Worm (Caenorhabditis elegans) whole organism, early embryonic: ENCODE data around the gene ifet-1.

Source experiments
- F13C5.2 ChIP-seq: sonication (generic microtip); optimal IDR thresholded peaks from 2 replicates; lab custom pipeline; 2017; ENCODE audit warnings: mild to moderate bottlenecking, missing genetic modification characterization, inconsistent platforms, missing compliant biosample characterization
- ama-1 ChIP-seq: fragments of 150-350 bp; optimal IDR thresholded peaks from 2 replicates; lab custom pipeline; 2014
- ets-7 ChIP-seq: sonication (generic microtip); optimal IDR thresholded peaks from 2 replicates; lab custom pipeline; 2016; ENCODE audit warnings: missing genotype, missing genetic modification characterization, missing compliant biosample characterization
- flt-1 ChIP-seq: fragments of 200-800 bp; sonication (Bioruptor generic); IDR thresholded peaks from 2 replicates; pipeline ENCODE4 v1.3.6; 2022; ENCODE audit warnings: missing genetic modification characterization, missing compliant biosample characterization
- hmbx-1 ChIP-seq: sonication (generic microtip); optimal IDR thresholded peaks from 2 replicates; lab custom pipeline; 2016; ENCODE audit warnings: mild to moderate bottlenecking, missing genetic modification characterization, missing compliant biosample characterization
- hmg-4 ChIP-seq: fragments of 200-800 bp; sonication (Bioruptor generic); optimal IDR thresholded peaks from 2 replicates; lab custom pipeline; 2018; ENCODE audit warnings: mild to moderate bottlenecking, missing genetic modification characterization, missing compliant biosample characterization
- sea-1 ChIP-seq: fragments of 200-800 bp; sonication (Bioruptor generic); conservative IDR thresholded peaks from 2 replicates; pipeline ENCODE4 v1.3.6; 2022; ENCODE audit warnings: missing genetic modification characterization, missing compliant biosample characterization
- tbx-37 ChIP-seq: fragments of 200-800 bp; sonication (Bioruptor generic); conservative IDR thresholded peaks from 2 replicates; pipeline ENCODE4 v1.3.6; 2022; ENCODE audit warnings: missing genetic modification reagents, missing genetic modification characterization, missing compliant biosample characterization

DNA sequence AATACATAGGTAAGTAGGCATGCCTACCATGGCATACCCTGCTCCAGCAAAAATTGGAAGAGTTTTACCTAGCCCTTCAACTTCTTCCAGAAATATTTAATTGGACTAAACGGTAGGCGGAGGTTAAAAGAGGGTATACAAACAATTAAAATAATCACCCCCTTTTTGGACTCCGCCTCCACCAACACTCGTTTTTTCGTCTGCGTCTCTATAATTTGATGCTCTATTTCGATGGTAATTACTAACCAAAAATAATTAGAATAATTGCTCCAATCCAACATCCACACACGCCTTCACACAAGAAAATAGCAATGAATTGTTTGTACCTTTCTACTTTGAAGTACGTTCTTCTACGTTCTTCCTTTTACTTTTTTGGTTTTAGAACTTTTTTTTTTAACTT lies 22.2 kb downstream of the ifet-1 start:
- TF ChIP-seq sea-1 (GFP tag; lab: Robert Waterston, UW): no peak
- no peak for TF ChIP-seq tbx-37 (GFP tag; lab: Robert Waterston, UW)
- TF ChIP-seq F13C5.2 (tag; lab: Kevin White, UChicago): no peak
- TF ChIP-seq ets-7: no peak
- no peak for TF ChIP-seq hmbx-1 (tag; lab: Kevin White, UChicago)
- TF ChIP-seq ama-1: no peak
- TF ChIP-seq hmg-4 (GFP tag; lab: Kevin White, UChicago): no peak
- no peak for TF ChIP-seq flt-1
